Fruit fly (Drosophila melanogaster) whole organism, pupa: ENCODE results near the gene Gdap1.
A peak's percentile ranks its signal among the peaks of the same experiment; 100 is the strongest.

Experiments
- CG13204 ChIP-seq: fragments of 200-800 bp; sonication (Bioruptor generic); optimal IDR thresholded peaks from 2 replicates; lab custom pipeline; 2018; ENCODE audit warnings: missing biosample characterization, mild to moderate bottlenecking, missing genetic modification characterization, moderate library complexity
- CG15710 ChIP-seq: fragments of 200-800 bp; sonication (Bioruptor generic); optimal IDR thresholded peaks from 2 replicates; lab custom pipeline; 2018; ENCODE audit warnings: missing biosample characterization, mild to moderate bottlenecking, missing genetic modification characterization, moderate library complexity
- CG17806 ChIP-seq: fragments of 200-800 bp; sonication (Bioruptor generic); optimal IDR thresholded peaks from 2 replicates; lab custom pipeline; 2018; ENCODE audit warnings: missing biosample characterization, mild to moderate bottlenecking, missing genetic modification characterization, moderate library complexity
- CG34367 ChIP-seq: fragments of 200-800 bp; sonication (Bioruptor generic); optimal IDR thresholded peaks from 2 replicates; lab custom pipeline; 2018; ENCODE audit warnings: missing biosample characterization, mild to moderate bottlenecking, missing genetic modification characterization
- CG4496 ChIP-seq: fragments of 200-800 bp; sonication (Bioruptor generic); IDR thresholded peaks from 3 replicates; pipeline ENCODE4 v1.3.6; 2022; ENCODE audit warnings: missing biosample characterization, missing genetic modification characterization
- CG9948 ChIP-seq: fragments of 200-800 bp; sonication (Bioruptor generic); optimal IDR thresholded peaks from 2 replicates; lab custom pipeline; 2018; ENCODE audit warnings: missing biosample characterization, mild to moderate bottlenecking, missing genetic modification characterization, moderate library complexity
- Ets98B ChIP-seq: fragments of 200-800 bp; sonication (Bioruptor generic); IDR thresholded peaks from 2 replicates; pipeline ENCODE4 v1.3.6; 2022; ENCODE audit warnings: missing biosample characterization, missing genetic modification characterization
- Pif1A ChIP-seq: fragments of 200-800 bp; sonication (Bioruptor generic); optimal IDR thresholded peaks from 3 replicates; lab custom pipeline; 2016; ENCODE audit warnings: missing biosample characterization, missing genetic modification characterization
- Pif1B ChIP-seq: fragments of 200-800 bp; sonication (Bioruptor generic); optimal IDR thresholded peaks from 3 replicates; lab custom pipeline; 2016; ENCODE audit warnings: missing biosample characterization, missing genetic modification characterization
- Snoo ChIP-seq: fragments of 200-800 bp; sonication (Bioruptor generic); optimal IDR thresholded peaks from 3 replicates; lab custom pipeline; 2017; ENCODE audit warnings: missing biosample characterization, mild to moderate bottlenecking, missing genetic modification characterization, inconsistent platforms
- fd96Ca ChIP-seq: fragments of 200-800 bp; sonication (Bioruptor generic); IDR thresholded peaks from 3 replicates; pipeline ENCODE4 v1.3.6; 2022; ENCODE audit warnings: missing biosample characterization, missing genetic modification characterization
- rn ChIP-seq: fragments of 200-800 bp; sonication (Bioruptor generic); IDR thresholded peaks from 2 replicates; pipeline ENCODE4 v1.3.6; 2022; ENCODE audit warnings: missing biosample characterization, missing genetic modification characterization

DNA sequence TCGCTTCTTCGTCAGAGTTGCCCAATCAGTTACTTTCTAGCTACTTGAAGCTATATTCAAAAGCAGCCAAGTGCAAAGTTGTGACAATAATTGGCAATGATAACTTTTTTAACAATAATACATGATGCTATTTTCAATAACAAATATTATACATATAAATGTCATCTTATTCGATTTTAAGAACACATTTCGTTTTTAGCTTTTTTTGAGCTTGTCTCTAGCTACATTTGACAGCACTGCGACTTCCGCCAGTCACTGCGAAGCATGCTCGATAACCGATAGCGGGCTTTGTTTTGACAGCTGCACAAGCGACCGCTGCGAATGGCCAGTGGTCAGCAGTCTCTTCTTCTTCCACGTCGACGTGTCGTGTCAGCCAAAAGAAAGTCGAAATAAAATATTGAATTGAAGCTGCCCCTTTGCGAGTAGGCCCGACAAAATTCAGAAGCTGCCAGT is 10.6 kb downstream of the Gdap1 start, which contains the start of the genes Gen and Srp54k:
- TF ChIP-seq CG17806 (tag; lab: Kevin White, UChicago): no peak
- TF ChIP-seq CG34367 (tag; lab: Kevin White, UChicago): no peak
- no peak for TF ChIP-seq Snoo (tag; lab: Kevin White, UChicago)
- TF ChIP-seq fd96Ca: no peak
- no peak for TF ChIP-seq rn
- TF ChIP-seq Pif1A (GFP tag; lab: Kevin White, UChicago): no peak
- no peak for TF ChIP-seq Ets98B (GFP tag; lab: Robert Waterston, UW)
- TF ChIP-seq CG4496 (GFP tag; lab: Robert Waterston, UW): peak; percentile 12; the same call in 1 of the 3 replicates
- TF ChIP-seq CG13204: no peak
- TF ChIP-seq Pif1B (GFP tag; lab: Kevin White, UChicago): no peak
- TF ChIP-seq CG15710 (tag; lab: Kevin White, UChicago): peak; percentile 31
- TF ChIP-seq CG9948 (tag; lab: Kevin White, UChicago): no peak
